Fruit fly (Drosophila melanogaster) whole organism, embryonic: ENCODE measurements around the gene Zip89B.

ENCODE experiments used
- B-H2 ChIP-seq: fragments of 200-800 bp; sonication (Bioruptor generic); optimal IDR thresholded peaks from 2 replicates; lab custom pipeline; 2018; ENCODE audit warnings: missing biosample characterization, mild to moderate bottlenecking, missing genetic modification characterization
- CG1024 ChIP-seq: fragments of 200-800 bp; sonication (Bioruptor generic); IDR thresholded peaks from 2 replicates; pipeline ENCODE4 v1.3.6; 2022; ENCODE audit warnings: missing biosample characterization, missing genetic modification characterization
- CG10274 ChIP-seq: fragments of 200-800 bp; sonication (Bioruptor generic); optimal IDR thresholded peaks from 3 replicates; lab custom pipeline; 2017; ENCODE audit warnings: missing biosample characterization, mild to moderate bottlenecking, missing genetic modification characterization
- CG11093 ChIP-seq: fragments of 200-800 bp; sonication (Bioruptor generic); IDR thresholded peaks from 3 replicates; pipeline ENCODE4 v1.3.6; 2022; ENCODE audit warnings: missing biosample characterization, missing genetic modification characterization
- CG11398 ChIP-seq: fragments of 200-800 bp; sonication (Bioruptor generic); optimal IDR thresholded peaks from 2 replicates; lab custom pipeline; 2016; ENCODE audit warnings: missing biosample characterization, missing genetic modification characterization
- CG11695 ChIP-seq: fragments of 200-800 bp; sonication (Bioruptor generic); IDR thresholded peaks from 3 replicates; pipeline ENCODE4 v1.3.6; 2022; ENCODE audit warnings: missing biosample characterization, missing genetic modification characterization
- CG12104 ChIP-seq: fragments of 200-800 bp; sonication (Bioruptor generic); optimal IDR thresholded peaks from 3 replicates; lab custom pipeline; 2016; ENCODE audit warnings: missing biosample characterization, missing genetic modification characterization
- CG13287 ChIP-seq: fragments of 200-800 bp; sonication (Bioruptor generic); IDR thresholded peaks from 2 replicates; pipeline ENCODE4 v1.3.6; 2022; ENCODE audit warnings: missing biosample characterization, missing genetic modification characterization; ENCODE audit not compliant: partially characterized antibody
- CG15073 ChIP-seq: fragments of 200-800 bp; sonication (Bioruptor generic); optimal IDR thresholded peaks from 2 replicates; lab custom pipeline; 2016; ENCODE audit warnings: missing biosample characterization, missing genetic modification characterization
- CG1529 ChIP-seq: fragments of 200-800 bp; sonication (Bioruptor generic); optimal IDR thresholded peaks from 3 replicates; lab custom pipeline; 2018; ENCODE audit warnings: missing biosample characterization, missing genetic modification characterization
- CG15514 ChIP-seq: fragments of 200-800 bp; sonication (Bioruptor generic); optimal IDR thresholded peaks from 3 replicates; lab custom pipeline; 2017; ENCODE audit warnings: missing biosample characterization, missing genetic modification characterization, mild to moderate bottlenecking, moderate library complexity, missing genetic modification reagents
- CG18619 ChIP-seq: fragments of 200-800 bp; sonication (Bioruptor generic); optimal IDR thresholded peaks from 3 replicates; lab custom pipeline; 2017; ENCODE audit warnings: missing biosample characterization, mild to moderate bottlenecking, missing genetic modification characterization
- CG18764 ChIP-seq: fragments of 200-800 bp; sonication (Bioruptor generic); optimal IDR thresholded peaks from 3 replicates; lab custom pipeline; 2016; ENCODE audit warnings: missing biosample characterization, missing genetic modification characterization
- CG2875 ChIP-seq: fragments of 200-800 bp; sonication (Bioruptor generic); optimal IDR thresholded peaks from 2 replicates; lab custom pipeline; 2017; ENCODE audit warnings: missing biosample characterization, mild to moderate bottlenecking, missing genetic modification characterization, missing genetic modification reagents
- CG32772 ChIP-seq: fragments of 200-800 bp; sonication (Bioruptor generic); IDR thresholded peaks from 2 replicates; pipeline ENCODE4 v1.3.6; 2022; ENCODE audit warnings: missing biosample characterization, missing genetic modification characterization
- CG3995 ChIP-seq: fragments of 200-800 bp; sonication (Bioruptor generic); optimal IDR thresholded peaks from 3 replicates; lab custom pipeline; 2016; ENCODE audit warnings: missing biosample characterization, missing genetic modification characterization
- CG6689 ChIP-seq: fragments of 200-800 bp; sonication (Bioruptor generic); IDR thresholded peaks from 2 replicates; pipeline ENCODE4 v1.3.6; 2022; ENCODE audit warnings: missing biosample characterization, missing genetic modification characterization
- CG7271 ChIP-seq: fragments of 200-800 bp; sonication (Bioruptor generic); optimal IDR thresholded peaks from 2 replicates; lab custom pipeline; 2018; ENCODE audit warnings: missing biosample characterization, mild to moderate bottlenecking, missing genetic modification characterization, moderate library complexity
- CG7745 ChIP-seq: fragments of 200-800 bp; sonication (Bioruptor generic); optimal IDR thresholded peaks from 2 replicates; lab custom pipeline; 2018; ENCODE audit warnings: missing biosample characterization, mild to moderate bottlenecking, missing genetic modification characterization, moderate library complexity
- CG8944 ChIP-seq: fragments of 200-800 bp; sonication (Bioruptor generic); optimal IDR thresholded peaks from 3 replicates; lab custom pipeline; 2016; ENCODE audit warnings: missing biosample characterization, missing genetic modification characterization
- CG9215 ChIP-seq: fragments of 200-800 bp; sonication (Bioruptor generic); IDR thresholded peaks from 2 replicates; pipeline ENCODE4 v1.3.6; 2022; ENCODE audit warnings: missing biosample characterization, missing genetic modification characterization
- D19A ChIP-seq: fragments of 200-800 bp; optimal IDR thresholded peaks from 3 replicates; lab custom pipeline; 2019; ENCODE audit warnings: missing biosample characterization, mild to moderate bottlenecking, missing genetic modification characterization, moderate library complexity
- Dip3 ChIP-seq: fragments of 200-800 bp; sonication (Bioruptor generic); optimal IDR thresholded peaks from 3 replicates; lab custom pipeline; 2016; ENCODE audit warnings: missing biosample characterization, missing genetic modification characterization
- Dp ChIP-seq: fragments of 200-800 bp; sonication (Bioruptor generic); optimal IDR thresholded peaks from 2 replicates; lab custom pipeline; 2018; ENCODE audit warnings: missing biosample characterization, mild to moderate bottlenecking, missing genetic modification characterization, moderate library complexity
- ERR ChIP-seq: fragments of 200-800 bp; sonication (Bioruptor generic); optimal IDR thresholded peaks from 2 replicates; lab custom pipeline; 2016; ENCODE audit warnings: missing biosample characterization, missing genetic modification characterization
- Gug ChIP-seq: fragments of 200-800 bp; sonication (Bioruptor generic); IDR thresholded peaks from 4 replicates; pipeline ENCODE4 v1.3.6; 2022; ENCODE audit warnings: missing biosample characterization, missing genetic modification characterization
- H15 ChIP-seq: fragments of 200-800 bp; sonication (Bioruptor generic); IDR thresholded peaks from 3 replicates; pipeline ENCODE4 v1.3.6; 2022; ENCODE audit warnings: missing biosample characterization, missing genetic modification characterization
- Jarid2 ChIP-seq: fragments of 200-800 bp; sonication (Bioruptor generic); optimal IDR thresholded peaks from 3 replicates; lab custom pipeline; 2017; ENCODE audit warnings: mild to moderate bottlenecking, missing biosample characterization, missing genetic modification reagents, missing genetic modification characterization
- Myb ChIP-seq: fragments of 200-800 bp; sonication (Bioruptor generic); optimal IDR thresholded peaks from 2 replicates; lab custom pipeline; 2016; ENCODE audit warnings: missing biosample characterization, missing genetic modification characterization
- Nf-YC ChIP-seq: fragments of 200-800 bp; optimal IDR thresholded peaks from 3 replicates; lab custom pipeline; 2019; ENCODE audit warnings: missing biosample characterization, mild to moderate bottlenecking, missing genetic modification characterization, moderate library complexity
- Ravus ChIP-seq: fragments of 200-800 bp; sonication (Bioruptor generic); IDR thresholded peaks from 2 replicates; pipeline ENCODE4 v1.3.6; 2022; ENCODE audit warnings: missing biosample characterization, missing genetic modification characterization
- Trl ChIP-seq, 3 experiments: fragments of >200 bp in 2 of 3; fragments of 200-800 bp in 1 of 3; sonication (Bioruptor generic) in 1 of 3; optimal IDR thresholded peaks; 2 replicates in 1 of 3; 3 replicates in 2 of 3; lab custom pipeline; 2016 to 2017; ENCODE audit warnings: missing biosample characterization in 1 of 3, missing genetic modification characterization in 1 of 3
- al ChIP-seq: fragments of 200-800 bp; sonication (Bioruptor generic); IDR thresholded peaks from 2 replicates; pipeline ENCODE4 v1.3.6; 2022; ENCODE audit warnings: missing biosample characterization, missing genetic modification characterization
- cg ChIP-seq: fragments of 200-800 bp; sonication (Bioruptor generic); optimal IDR thresholded peaks from 3 replicates; lab custom pipeline; 2019; ENCODE audit warnings: missing biosample characterization, mild to moderate bottlenecking, missing genetic modification characterization, moderate library complexity
- crc ChIP-seq: fragments of 200-800 bp; sonication (Bioruptor generic); optimal IDR thresholded peaks from 2 replicates; lab custom pipeline; 2016; ENCODE audit warnings: missing biosample characterization, missing genetic modification characterization
- dmrt99B ChIP-seq: fragments of 200-800 bp; sonication (Bioruptor generic); optimal IDR thresholded peaks from 2 replicates; lab custom pipeline; 2018; ENCODE audit warnings: missing biosample characterization, mild to moderate bottlenecking, missing genetic modification characterization, moderate library complexity
- emc ChIP-seq: fragments of 200-800 bp; sonication (Bioruptor generic); optimal IDR thresholded peaks from 2 replicates; lab custom pipeline; 2016; ENCODE audit warnings: missing biosample characterization, missing genetic modification characterization
- fd96Cb ChIP-seq: fragments of 200-800 bp; sonication (Bioruptor generic); optimal IDR thresholded peaks from 2 replicates; lab custom pipeline; 2018; ENCODE audit warnings: missing biosample characterization, mild to moderate bottlenecking, missing genetic modification characterization, moderate library complexity
- ftz-f1 ChIP-seq: fragments of 200-800 bp; sonication (Bioruptor generic); optimal IDR thresholded peaks from 2 replicates; lab custom pipeline; 2016; ENCODE audit warnings: missing biosample characterization, missing genetic modification characterization
- h ChIP-seq: fragments of >200 bp; optimal IDR thresholded peaks from 2 replicates; lab custom pipeline; 2017
- jumu ChIP-seq: fragments of 200-800 bp; sonication (Bioruptor generic); optimal IDR thresholded peaks from 3 replicates; lab custom pipeline; 2016; ENCODE audit warnings: missing biosample characterization, missing genetic modification characterization
- lab ChIP-seq: fragments of 200-800 bp; sonication (Bioruptor generic); optimal IDR thresholded peaks from 3 replicates; lab custom pipeline; 2017; ENCODE audit warnings: missing biosample characterization, missing genetic modification characterization, mild to moderate bottlenecking, moderate library complexity, missing genetic modification reagents
- nau ChIP-seq: fragments of 200-800 bp; sonication (Bioruptor generic); optimal IDR thresholded peaks from 3 replicates; lab custom pipeline; 2017; ENCODE audit warnings: missing biosample characterization, mild to moderate bottlenecking, missing genetic modification characterization, missing genetic modification reagents
- nom ChIP-seq: fragments of 200-800 bp; sonication (Bioruptor generic); optimal IDR thresholded peaks from 2 replicates; lab custom pipeline; 2017; ENCODE audit warnings: missing biosample characterization, missing genetic modification characterization, mild to moderate bottlenecking, moderate library complexity, missing genetic modification reagents
- org-1 ChIP-seq: fragments of 200-800 bp; sonication (Bioruptor generic); optimal IDR thresholded peaks from 2 replicates; lab custom pipeline; 2017; ENCODE audit warnings: missing biosample characterization, missing genetic modification characterization
- ro ChIP-seq: fragments of 200-800 bp; sonication (Bioruptor generic); IDR thresholded peaks from 2 replicates; pipeline ENCODE4 v1.3.6; 2022; ENCODE audit warnings: missing biosample characterization, missing genetic modification characterization
- sob ChIP-seq: fragments of 200-800 bp; sonication (Bioruptor generic); IDR thresholded peaks from 2 replicates; pipeline ENCODE4 v1.3.6; 2022; ENCODE audit warnings: missing biosample characterization, missing genetic modification characterization
- stwl ChIP-seq: fragments of 200-800 bp; sonication (Bioruptor generic); optimal IDR thresholded peaks from 3 replicates; lab custom pipeline; 2018; ENCODE audit warnings: missing biosample characterization, mild to moderate bottlenecking, missing genetic modification characterization, moderate library complexity
- tx ChIP-seq: fragments of 200-800 bp; sonication (Bioruptor generic); optimal IDR thresholded peaks from 2 replicates; lab custom pipeline; 2016; ENCODE audit warnings: missing biosample characterization, missing genetic modification characterization

Gene Zip89B

dm6 chr3R:16305185-16305989 lies at the start of gene Zip89B (continued):
- TF ChIP-seq Trl (optimal IDR thresholded peaks at IDR 0.05; lab: Kevin White, UChicago) = peak; percentile 56 to 81
- no peak for TF ChIP-seq Trl (GFP tag; optimal IDR thresholded peaks at IDR 0.05; lab: Kevin White, UChicago)
- TF ChIP-seq CG6689 (GFP tag; lab: Robert Waterston, UW) = peak; percentile 13; the same call in 1 of the 2 replicates
- TF ChIP-seq CG32772 (GFP tag; lab: Robert Waterston, UW) = no peak
- no peak for TF ChIP-seq cg
- peak; percentile 17 for TF ChIP-seq B-H2 (GFP tag; lab: Kevin White, UChicago)
- TF ChIP-seq h (lab: Kevin White, UChicago) = no peak
- peak; percentile 91 for TF ChIP-seq Jarid2 (GFP tag; lab: Kevin White, UChicago)
- no peak for TF ChIP-seq ro (GFP tag; lab: Robert Waterston, UW)
- TF ChIP-seq CG3995 (GFP tag; lab: Kevin White, UChicago) = peak; percentile 61
- TF ChIP-seq tx = no peak
- TF ChIP-seq ftz-f1 (GFP tag; lab: Kevin White, UChicago) = peak; percentile 58
- peak; percentile 41 for TF ChIP-seq Dp (GFP tag; lab: Kevin White, UChicago)
- no peak for TF ChIP-seq fd96Cb (tag; lab: Kevin White, UChicago)
- TF ChIP-seq CG11093 (GFP tag; lab: Robert Waterston, UW) = no peak
- TF ChIP-seq CG18619 (GFP tag; lab: Kevin White, UChicago) = no peak
- TF ChIP-seq CG15073 = no peak
- TF ChIP-seq CG15514 = peak; percentile 14

dm6 chr3R:16256135-16256534 lies 49.4 kb upstream of the Zip89B start:
- TF ChIP-seq CG1024 (GFP tag; lab: Robert Waterston, UW) = no peak
- TF ChIP-seq Nf-YC (tag; lab: Kevin White, UChicago) = peak; percentile 5
- TF ChIP-seq CG9215 (GFP tag; lab: Robert Waterston, UW) = no peak
- no peak for TF ChIP-seq sob (GFP tag; lab: Robert Waterston, UW)
- TF ChIP-seq CG7745 (tag; lab: Kevin White, UChicago) = no peak
- TF ChIP-seq org-1 (GFP tag; lab: Kevin White, UChicago) = no peak
- no peak for TF ChIP-seq CG7271
- TF ChIP-seq D19A = no peak
- TF ChIP-seq stwl (tag; lab: Kevin White, UChicago) = no peak
- no peak for TF ChIP-seq CG6689 (GFP tag; lab: Robert Waterston, UW)
- TF ChIP-seq CG2875 (GFP tag; lab: Kevin White, UChicago) = no peak
- no peak for TF ChIP-seq nau
- TF ChIP-seq Gug (GFP tag; lab: Robert Waterston, UW) = no peak
- TF ChIP-seq CG11398 (GFP tag; lab: Kevin White, UChicago) = no peak
- no peak for TF ChIP-seq tx
- no peak for TF ChIP-seq CG11093 (GFP tag; lab: Robert Waterston, UW)
- TF ChIP-seq CG18764 (GFP tag; lab: Kevin White, UChicago) = no peak
- no peak for TF ChIP-seq ERR (GFP tag; lab: Kevin White, UChicago)
- no peak for TF ChIP-seq H15 (GFP tag; lab: Robert Waterston, UW)
- no peak for TF ChIP-seq emc (GFP tag; lab: Kevin White, UChicago)
- TF ChIP-seq crc (GFP tag; lab: Kevin White, UChicago) = no peak
- no peak for TF ChIP-seq CG10274 (GFP tag; lab: Kevin White, UChicago)
- TF ChIP-seq jumu = no peak
- TF ChIP-seq CG12104 (GFP tag; lab: Kevin White, UChicago) = no peak
- no peak for TF ChIP-seq Ravus (GFP tag; lab: Robert Waterston, UW)
- TF ChIP-seq dmrt99B (tag; lab: Kevin White, UChicago) = no peak
- TF ChIP-seq nom (GFP tag; lab: Kevin White, UChicago) = peak; percentile 53
- TF ChIP-seq Dip3 (GFP tag; lab: Kevin White, UChicago) = no peak
- no peak for TF ChIP-seq CG11695 (GFP tag; lab: Robert Waterston, UW)
- no peak for TF ChIP-seq CG13287 (GFP tag; lab: Robert Waterston, UW)
- no peak for TF ChIP-seq CG8944 (GFP tag; lab: Kevin White, UChicago)
- TF ChIP-seq CG1529 (GFP tag; lab: Kevin White, UChicago) = no peak
- no peak for TF ChIP-seq Myb (GFP tag; lab: Kevin White, UChicago)
- TF ChIP-seq al (GFP tag; lab: Robert Waterston, UW) = no peak
- no peak for TF ChIP-seq lab (GFP tag; lab: Kevin White, UChicago)
